Fruit fly (Drosophila melanogaster): ENCODE results near the gene prg.

DNA sequence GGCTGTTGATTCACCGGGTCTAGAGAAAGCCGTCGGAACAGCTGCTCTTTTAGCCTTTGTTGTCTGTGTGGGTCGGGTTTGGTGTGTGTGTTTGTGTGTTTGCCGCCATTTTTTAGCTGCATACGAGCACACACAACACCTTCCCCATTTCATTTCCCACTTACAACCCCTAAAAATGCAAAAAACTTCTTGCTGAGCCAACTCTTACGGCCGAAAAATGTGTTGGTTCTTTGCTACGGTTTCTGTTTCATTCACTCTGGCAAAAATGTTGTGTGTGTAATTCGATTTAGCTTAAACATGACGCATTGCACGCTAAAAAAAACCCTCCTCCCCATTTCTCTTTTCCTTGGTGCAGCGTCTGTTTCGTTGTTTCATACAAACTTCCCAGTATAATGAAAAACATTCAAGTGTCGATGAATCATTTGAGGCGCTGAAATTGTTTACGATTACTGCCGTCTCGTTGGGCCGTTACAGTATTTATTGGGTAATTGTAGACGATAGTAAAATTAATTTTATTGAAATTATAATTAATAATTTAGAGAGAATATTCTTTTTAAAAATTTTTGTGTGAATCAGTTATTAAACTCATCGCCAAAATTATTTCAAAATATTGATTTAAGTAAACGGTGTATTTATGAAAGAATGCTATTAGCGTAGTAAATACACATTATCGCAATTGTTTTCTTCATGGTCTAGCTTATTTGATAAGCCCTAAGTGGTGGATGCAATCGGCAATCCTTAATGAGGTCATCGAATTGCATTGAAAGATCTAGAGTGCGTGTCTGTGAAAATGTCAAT is 38.1 kb upstream of the prg start:
- TF ChIP-seq CTCF (optimal IDR thresholded peaks at IDR 0.05) = no peak
- no peak for TF ChIP-seq CG8478 (optimal IDR thresholded peaks at IDR 0.05)
